Fruit fly (Drosophila melanogaster): ENCODE results near the gene Asciz.

Asciz gene

dm6 chr3L:3122688-3123316 is 43.2 kb downstream of the Asciz start:
- TF ChIP-seq CG3847 (GFP tag; IDR thresholded peaks at IDR 0.05) (no peak), jigr1 (GFP tag; IDR thresholded peaks at IDR 0.05) (no peak), CG12769 (tag; optimal IDR thresholded peaks at IDR 0.05) (peak; percentile 57), CG3281 (GFP tag; optimal IDR thresholded peaks at IDR 0.05) (no peak), CG30431 (GFP tag; optimal IDR thresholded peaks at IDR 0.05) (no peak), MTF-1 (GFP tag; optimal IDR thresholded peaks at IDR 0.05; ENCODE audit: borderline replicate concordance) (peak; percentile 11), CG17612 (GFP tag; IDR thresholded peaks at IDR 0.05) (no peak), Hr78 (GFP tag; optimal IDR thresholded peaks at IDR 0.05) (peak in 1 of 2 experiments; percentile 94), CrebB (tag; optimal IDR thresholded peaks at IDR 0.05) (no peak), sug (tag; optimal IDR thresholded peaks at IDR 0.05) (peak; percentile 73), NC2β (GFP tag; optimal IDR thresholded peaks at IDR 0.05) (no peak), CG8388 (GFP tag; optimal IDR thresholded peaks at IDR 0.05) (no peak), ATbp (GFP tag; optimal IDR thresholded peaks at IDR 0.05) (no peak), mirr (GFP tag; optimal IDR thresholded peaks at IDR 0.05) (peak; percentile 6), sens (GFP tag) (peak; percentile 53), Pdp1 (GFP tag; optimal IDR thresholded peaks at IDR 0.05) (peak in 1 of 2 experiments; percentile 83), chn (GFP tag; optimal IDR thresholded peaks at IDR 0.05) (no peak), sisA (GFP tag; IDR thresholded peaks at IDR 0.05) (0 out of 2 replicates have a peak, but pooled peaks have one; percentile 4), CG18764 (GFP tag; optimal IDR thresholded peaks at IDR 0.05) (no peak), ftz-f1 (GFP tag; optimal IDR thresholded peaks at IDR 0.05) (peak; percentile 79), Med (GFP tag) (peak; percentile 74), CG7271 (tag; optimal IDR thresholded peaks at IDR 0.05) (no peak), z (GFP tag; IDR thresholded peaks at IDR 0.05) (0 out of 3 replicates have a peak, but pooled peaks have one; percentile 12), fd64A (GFP tag; optimal IDR thresholded peaks at IDR 0.05) (peak; percentile 32), ato (GFP tag; IDR thresholded peaks at IDR 0.05; ENCODE audit: partially characterized antibody) (no peak), CG14667 (GFP tag; IDR thresholded peaks at IDR 0.05) (no peak), hkb (optimal IDR thresholded peaks at IDR 0.05) (no peak), hkb (GFP tag; IDR thresholded peaks at IDR 0.05) (0 out of 2 replicates have a peak, but pooled peaks have one; percentile 18), Dek (tag; optimal IDR thresholded peaks at IDR 0.05) (no peak), org-1 (GFP tag; optimal IDR thresholded peaks at IDR 0.05) (no peak), Scr (GFP tag; IDR thresholded peaks at IDR 0.05; ENCODE audit: partially characterized antibody) (no peak), kni (GFP tag; optimal IDR thresholded peaks at IDR 0.05) (peak; percentile 61), dysf (GFP tag; IDR thresholded peaks at IDR 0.05) (0 out of 3 replicates have a peak, but pooled peaks have one; percentile 26), al (GFP tag; IDR thresholded peaks at IDR 0.05) (no peak), pzg (GFP tag; optimal IDR thresholded peaks at IDR 0.05) (no peak), odd (GFP tag; optimal IDR thresholded peaks at IDR 0.05) (no peak), h (optimal IDR thresholded peaks at IDR 0.05) (no peak), slbo (GFP tag; IDR thresholded peaks at IDR 0.05) (0 out of 2 replicates have a peak, but pooled peaks have one; percentile 3), gem (tag; optimal IDR thresholded peaks at IDR 0.05) (peak; percentile 54), sr (GFP tag; IDR thresholded peaks at IDR 0.05) (peak; percentile 66), CG10654 (GFP tag; optimal IDR thresholded peaks at IDR 0.05) (no peak), CG1603 (tag; optimal IDR thresholded peaks at IDR 0.05) (no peak), prd (optimal IDR thresholded peaks at IDR 0.05) (no peak), prd (GFP tag; IDR thresholded peaks at IDR 0.05) (no peak), Dip2 (GFP tag; IDR thresholded peaks at IDR 0.05) (no peak), CG5180 (GFP tag; optimal IDR thresholded peaks at IDR 0.05) (no peak), emc (GFP tag; optimal IDR thresholded peaks at IDR 0.05) (no peak), Deaf1 (tag; optimal IDR thresholded peaks at IDR 0.05) (peak; percentile 13), sd (tag; optimal IDR thresholded peaks at IDR 0.05) (no peak), CG8478 (optimal IDR thresholded peaks at IDR 0.05) (no peak), CG32772 (GFP tag; IDR thresholded peaks at IDR 0.05) (no peak)
